Fruit fly (Drosophila melanogaster) whole organism, wandering third instar larva: ENCODE results near the gene sphinx2.

Experiments
- Dfd ChIP-seq: fragments of >200 bp; optimal IDR thresholded peaks from 2 replicates; lab custom pipeline; 2017; ENCODE audit warnings: missing biosample characterization, missing genetic modification characterization
- fru ChIP-seq: fragments of 200-800 bp; sonication (Bioruptor generic); optimal IDR thresholded peaks from 3 replicates; lab custom pipeline; 2016; ENCODE audit warnings: missing biosample characterization, mild to moderate bottlenecking, missing genetic modification characterization
- pan ChIP-seq: fragments of >200 bp; optimal IDR thresholded peaks from 2 replicates; lab custom pipeline; 2017

DNA sequence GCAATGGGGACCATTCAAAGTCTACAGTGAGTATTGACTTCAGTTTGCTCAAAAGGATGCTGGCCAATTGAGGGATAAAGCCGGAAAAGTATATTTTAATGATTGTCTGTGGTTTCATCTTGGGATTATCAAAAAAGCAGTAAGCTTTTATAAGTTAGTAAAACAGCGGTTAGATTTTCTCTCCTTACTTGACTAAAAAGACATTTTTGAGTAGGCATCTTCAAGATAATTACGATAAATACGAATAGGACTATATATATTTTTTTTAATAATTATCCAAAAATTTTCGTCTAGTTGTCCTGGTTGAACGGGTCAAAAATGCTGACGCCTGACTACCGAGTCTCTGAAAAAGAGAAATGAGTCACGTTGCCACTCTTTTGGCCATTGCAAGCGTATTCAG lies 10.0 kb upstream of the sphinx2 start, which contains the start of gene CG33278:
- TF ChIP-seq fru (GFP tag; lab: Kevin White, UChicago) (no peak), Dfd (GFP tag; lab: Kevin White, UChicago) (no peak), pan (lab: Kevin White, UChicago) (no peak)
